Fruit fly (Drosophila melanogaster): ENCODE data around the gene CG8135.

DNA sequence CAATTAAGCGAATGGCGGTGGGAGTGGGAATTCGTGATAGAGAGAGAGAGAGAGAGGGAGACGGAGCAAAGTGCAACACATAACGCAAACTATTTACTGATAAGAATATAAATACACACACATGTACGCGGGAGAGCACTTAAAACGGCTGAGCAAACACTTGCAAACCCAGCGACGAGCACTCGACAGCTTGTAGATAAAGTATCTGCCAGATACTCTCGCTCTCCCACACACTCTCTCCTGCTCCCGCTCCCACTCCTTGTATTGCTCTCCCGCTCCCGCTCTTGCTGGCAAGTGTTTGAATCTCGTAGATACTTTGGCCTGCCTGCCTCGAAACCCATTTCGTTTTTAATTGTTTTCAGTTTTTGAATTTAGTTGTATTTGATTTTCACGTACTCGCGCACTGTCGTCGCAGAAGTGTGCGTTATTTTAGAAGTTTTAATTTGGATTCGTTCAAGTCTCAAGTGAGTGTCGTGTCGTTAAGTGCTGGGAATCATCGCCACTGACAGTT, 24.1 kb downstream of the CG8135 start:
- TF ChIP-seq CG5204 (GFP tag; optimal IDR thresholded peaks at IDR 0.05): no peak
- TF ChIP-seq CG7045 (GFP tag; optimal IDR thresholded peaks at IDR 0.05): peak; percentile 65
- TF ChIP-seq CG11617 (GFP tag; optimal IDR thresholded peaks at IDR 0.05): peak; percentile 43
- TF ChIP-seq Mnt (GFP tag; optimal IDR thresholded peaks at IDR 0.05): peak; percentile 75
- TF ChIP-seq kay (GFP tag; ENCODE audit: borderline replicate concordance): no peak
- peak; percentile 34 for TF ChIP-seq bab1 (GFP tag; optimal IDR thresholded peaks at IDR 0.05)

Measured in whole organism, adult.